Fruit fly (Drosophila melanogaster) whole organism, embryonic: ENCODE data around the gene rogdi.

Source experiments
- CG14014 ChIP-seq: fragments of 200-800 bp; sonication (Bioruptor generic); IDR thresholded peaks from 2 replicates; pipeline ENCODE4 v1.3.6; 2022; ENCODE audit warnings: missing biosample characterization, missing genetic modification characterization
- CG14050 ChIP-seq: fragments of 200-800 bp; sonication (Bioruptor generic); IDR thresholded peaks from 3 replicates; pipeline ENCODE4 v1.3.6; 2022; ENCODE audit warnings: missing biosample characterization, missing genetic modification characterization
- CG1602 ChIP-seq: fragments of 200-800 bp; sonication (Bioruptor generic); optimal IDR thresholded peaks from 3 replicates; lab custom pipeline; 2016; ENCODE audit warnings: missing biosample characterization, missing genetic modification characterization
- CG17328 ChIP-seq: fragments of 200-800 bp; sonication (Bioruptor generic); IDR thresholded peaks from 2 replicates; pipeline ENCODE4 v1.3.6; 2022; ENCODE audit warnings: missing biosample characterization, missing genetic modification characterization
- CG17802 ChIP-seq: fragments of 200-800 bp; sonication (Bioruptor generic); optimal IDR thresholded peaks from 2 replicates; lab custom pipeline; 2018; ENCODE audit warnings: missing biosample characterization, mild to moderate bottlenecking, missing genetic modification characterization, moderate library complexity
- CG17829 ChIP-seq: fragments of 200-800 bp; optimal IDR thresholded peaks from 2 replicates; lab custom pipeline; 2019; ENCODE audit warnings: missing biosample characterization, mild to moderate bottlenecking, missing genetic modification characterization, moderate library complexity
- CG2875 ChIP-seq: fragments of 200-800 bp; sonication (Bioruptor generic); optimal IDR thresholded peaks from 2 replicates; lab custom pipeline; 2017; ENCODE audit warnings: missing biosample characterization, mild to moderate bottlenecking, missing genetic modification characterization, missing genetic modification reagents
- CG2889 ChIP-seq: fragments of 200-800 bp; sonication (Bioruptor generic); IDR thresholded peaks from 3 replicates; pipeline ENCODE4 v1.3.6; 2022; ENCODE audit warnings: missing biosample characterization, missing genetic modification characterization
- CG30403 ChIP-seq: fragments of 200-800 bp; sonication (Bioruptor generic); optimal IDR thresholded peaks from 3 replicates; lab custom pipeline; 2016; ENCODE audit warnings: missing biosample characterization, missing genetic modification characterization
- CG32532 ChIP-seq: fragments of 200-800 bp; sonication (Bioruptor generic); IDR thresholded peaks from 2 replicates; pipeline ENCODE4 v1.3.6; 2022; ENCODE audit warnings: missing biosample characterization, missing genetic modification characterization
- CG4328 ChIP-seq: fragments of 200-800 bp; sonication (Bioruptor generic); optimal IDR thresholded peaks from 3 replicates; lab custom pipeline; 2017; ENCODE audit warnings: missing biosample characterization, missing genetic modification reagents, missing genetic modification characterization
- CG4360 ChIP-seq: fragments of 200-800 bp; sonication (Bioruptor generic); IDR thresholded peaks from 2 replicates; pipeline ENCODE4 v1.3.6; 2022; ENCODE audit warnings: missing biosample characterization, missing genetic modification characterization
- CG4707 ChIP-seq: fragments of 200-800 bp; sonication (Bioruptor generic); optimal IDR thresholded peaks from 2 replicates; lab custom pipeline; 2018; ENCODE audit warnings: missing biosample characterization, mild to moderate bottlenecking, missing genetic modification characterization, moderate library complexity
- CG6272 ChIP-seq: fragments of 200-800 bp; sonication (Bioruptor generic); IDR thresholded peaks from 2 replicates; pipeline ENCODE4 v1.3.6; 2022; ENCODE audit warnings: missing biosample characterization, missing genetic modification characterization
- CG9932 ChIP-seq: fragments of 200-800 bp; sonication (Bioruptor generic); IDR thresholded peaks from 2 replicates; pipeline ENCODE4 v1.3.6; 2022; ENCODE audit warnings: missing biosample characterization, missing genetic modification characterization
- Chrac-16 ChIP-seq: fragments of 200-800 bp; sonication (Bioruptor generic); optimal IDR thresholded peaks from 3 replicates; lab custom pipeline; 2016; ENCODE audit warnings: missing biosample characterization, missing genetic modification characterization
- D ChIP-seq, 2 experiments: fragments of 200-800 bp in 1 of 2; fragments of >200 bp in 1 of 2; sonication (Bioruptor generic) in 1 of 2; optimal IDR thresholded peaks; 2 replicates in 1 of 2; 3 replicates in 1 of 2; lab custom pipeline; 2017; ENCODE audit warnings: mild to moderate bottlenecking in 1 of 2, missing biosample characterization in 1 of 2, missing genetic modification characterization in 1 of 2, missing genetic modification reagents in 1 of 2
- E2f1 ChIP-seq: fragments of 200-800 bp; sonication (Bioruptor generic); IDR thresholded peaks from 2 replicates; pipeline ENCODE4 v1.3.6; 2022; ENCODE audit warnings: missing biosample characterization, missing genetic modification characterization
- ERR ChIP-seq: fragments of 200-800 bp; sonication (Bioruptor generic); optimal IDR thresholded peaks from 2 replicates; lab custom pipeline; 2016; ENCODE audit warnings: missing biosample characterization, missing genetic modification characterization
- Elba2 ChIP-seq: fragments of 200-800 bp; sonication (Bioruptor generic); optimal IDR thresholded peaks from 3 replicates; lab custom pipeline; 2016; ENCODE audit warnings: missing biosample characterization, missing genetic modification characterization
- H2.0 ChIP-seq: fragments of 200-800 bp; sonication (Bioruptor generic); IDR thresholded peaks from 2 replicates; pipeline ENCODE4 v1.3.6; 2022; ENCODE audit warnings: missing biosample characterization, missing genetic modification characterization
- Hand ChIP-seq: fragments of 200-800 bp; sonication (Bioruptor generic); optimal IDR thresholded peaks from 2 replicates; lab custom pipeline; 2017; ENCODE audit warnings: mild to moderate bottlenecking, missing biosample characterization, missing genetic modification reagents, missing genetic modification characterization
- Hr39 ChIP-seq: fragments of >200 bp; optimal IDR thresholded peaks from 2 replicates; lab custom pipeline; 2017
- Hr78 ChIP-seq, 2 experiments: fragments of 200-800 bp in 1 of 2; fragments of >200 bp in 1 of 2; sonication (Bioruptor generic) in 1 of 2; optimal IDR thresholded peaks; 2 replicates each; lab custom pipeline; 2017 to 2019; ENCODE audit warnings: missing biosample characterization in 2 of 2, missing genetic modification characterization in 2 of 2, mild to moderate bottlenecking in 1 of 2, moderate library complexity in 1 of 2
- Nf-YB ChIP-seq: fragments of 200-800 bp; sonication (Bioruptor generic); optimal IDR thresholded peaks from 3 replicates; lab custom pipeline; 2019; ENCODE audit warnings: missing biosample characterization, mild to moderate bottlenecking, missing genetic modification characterization, moderate library complexity
- Nf-YC ChIP-seq: fragments of 200-800 bp; optimal IDR thresholded peaks from 3 replicates; lab custom pipeline; 2019; ENCODE audit warnings: missing biosample characterization, mild to moderate bottlenecking, missing genetic modification characterization, moderate library complexity
- Oaz ChIP-seq: fragments of 200-800 bp; sonication (Bioruptor generic); IDR thresholded peaks from 2 replicates; pipeline ENCODE4 v1.3.6; 2022; ENCODE audit warnings: missing biosample characterization, missing genetic modification characterization
- Ptx1 ChIP-seq: fragments of 200-800 bp; sonication (Bioruptor generic); IDR thresholded peaks from 2 replicates; pipeline ENCODE4 v1.3.6; 2022; ENCODE audit warnings: missing biosample characterization, missing genetic modification characterization
- Rx ChIP-seq: fragments of 200-800 bp; sonication (Bioruptor generic); IDR thresholded peaks from 2 replicates; pipeline ENCODE4 v1.3.6; 2022; ENCODE audit warnings: missing biosample characterization, missing genetic modification characterization
- Taf1 ChIP-seq: fragments of 200-800 bp; sonication (Bioruptor generic); IDR thresholded peaks from 2 replicates; pipeline ENCODE4 v1.3.6; 2022; ENCODE audit warnings: missing biosample characterization, missing genetic modification characterization
- amos ChIP-seq: fragments of 200-800 bp; sonication (Bioruptor generic); IDR thresholded peaks from 2 replicates; pipeline ENCODE4 v1.3.6; 2022; ENCODE audit warnings: missing biosample characterization, missing genetic modification characterization; ENCODE audit not compliant: partially characterized antibody
- chinmo ChIP-seq: fragments of 200-800 bp; sonication (Bioruptor generic); IDR thresholded peaks from 4 replicates; pipeline ENCODE4 v1.3.6; 2022; ENCODE audit warnings: missing biosample characterization, missing genetic modification characterization; ENCODE audit not compliant: partially characterized antibody
- chn ChIP-seq: fragments of 200-800 bp; sonication (Bioruptor generic); optimal IDR thresholded peaks from 2 replicates; lab custom pipeline; 2016; ENCODE audit warnings: missing biosample characterization, missing genetic modification characterization
- ci ChIP-seq: fragments of 200-800 bp; sonication (Bioruptor generic); IDR thresholded peaks from 3 replicates; pipeline ENCODE4 v1.3.6; 2022; ENCODE audit warnings: missing biosample characterization, missing genetic modification characterization
- cwo ChIP-seq: fragments of 200-800 bp; sonication (Bioruptor generic); optimal IDR thresholded peaks from 3 replicates; lab custom pipeline; 2017; ENCODE audit warnings: missing biosample characterization, missing genetic modification characterization, mild to moderate bottlenecking, moderate library complexity, missing genetic modification reagents
- da ChIP-seq: fragments of 200-800 bp; sonication (Bioruptor generic); optimal IDR thresholded peaks from 2 replicates; lab custom pipeline; 2016; ENCODE audit warnings: missing biosample characterization, missing genetic modification characterization
- esg ChIP-seq: fragments of 200-800 bp; sonication (Bioruptor generic); conservative IDR thresholded peaks from 2 replicates; pipeline ENCODE4 v1.3.6; 2022; ENCODE audit warnings: missing biosample characterization, missing genetic modification characterization
- eyg ChIP-seq: fragments of 200-800 bp; sonication (Bioruptor generic); optimal IDR thresholded peaks from 3 replicates; lab custom pipeline; 2016; ENCODE audit warnings: missing biosample characterization, missing genetic modification characterization
- gcm ChIP-seq: fragments of 200-800 bp; sonication (Bioruptor generic); optimal IDR thresholded peaks from 2 replicates; lab custom pipeline; 2019; ENCODE audit warnings: missing biosample characterization, mild to moderate bottlenecking, missing genetic modification characterization, moderate library complexity
- gfzf ChIP-seq: fragments of 200-800 bp; sonication (Bioruptor generic); optimal IDR thresholded peaks from 2 replicates; lab custom pipeline; 2016; ENCODE audit warnings: missing biosample characterization, mild to moderate bottlenecking, missing genetic modification characterization, moderate library complexity
- lov ChIP-seq, 2 experiments: fragments of 200-800 bp in 1 of 2; fragments of >200 bp in 1 of 2; sonication (Bioruptor generic) in 1 of 2; IDR thresholded peaks in 1 of 2; optimal IDR thresholded peaks in 1 of 2; 2 replicates in 1 of 2; 3 replicates in 1 of 2; pipeline versions ENCODE4 v1.3.6 to Lab custom; 2017 to 2022; ENCODE audit warnings: missing biosample characterization in 1 of 2, missing genetic modification characterization in 1 of 2
- mam ChIP-seq: fragments of 200-800 bp; sonication (Bioruptor generic); optimal IDR thresholded peaks from 3 replicates; lab custom pipeline; 2016; ENCODE audit warnings: missing biosample characterization, missing genetic modification characterization
- org-1 ChIP-seq: fragments of 200-800 bp; sonication (Bioruptor generic); optimal IDR thresholded peaks from 2 replicates; lab custom pipeline; 2017; ENCODE audit warnings: missing biosample characterization, missing genetic modification characterization
- pho ChIP-seq: fragments of 200-800 bp; sonication (Bioruptor generic); optimal IDR thresholded peaks from 2 replicates; lab custom pipeline; 2016; ENCODE audit warnings: missing biosample characterization, missing genetic modification characterization
- psq ChIP-seq: fragments of 200-800 bp; sonication (Bioruptor generic); optimal IDR thresholded peaks from 2 replicates; lab custom pipeline; 2017; ENCODE audit warnings: missing biosample characterization, missing genetic modification characterization
- ro ChIP-seq: fragments of 200-800 bp; sonication (Bioruptor generic); IDR thresholded peaks from 2 replicates; pipeline ENCODE4 v1.3.6; 2022; ENCODE audit warnings: missing biosample characterization, missing genetic modification characterization
- sd ChIP-seq: fragments of 200-800 bp; sonication (Bioruptor generic); optimal IDR thresholded peaks from 3 replicates; lab custom pipeline; 2018; ENCODE audit warnings: missing biosample characterization, mild to moderate bottlenecking, missing genetic modification characterization, moderate library complexity
- slbo ChIP-seq: fragments of 200-800 bp; sonication (Bioruptor generic); IDR thresholded peaks from 2 replicates; pipeline ENCODE4 v1.3.6; 2022; ENCODE audit warnings: missing biosample characterization, missing genetic modification characterization
- tgo ChIP-seq: fragments of 200-800 bp; sonication (Bioruptor generic); IDR thresholded peaks from 3 replicates; pipeline ENCODE4 v1.3.6; 2022; ENCODE audit warnings: missing biosample characterization, missing genetic modification characterization

rogdi gene

DNA sequence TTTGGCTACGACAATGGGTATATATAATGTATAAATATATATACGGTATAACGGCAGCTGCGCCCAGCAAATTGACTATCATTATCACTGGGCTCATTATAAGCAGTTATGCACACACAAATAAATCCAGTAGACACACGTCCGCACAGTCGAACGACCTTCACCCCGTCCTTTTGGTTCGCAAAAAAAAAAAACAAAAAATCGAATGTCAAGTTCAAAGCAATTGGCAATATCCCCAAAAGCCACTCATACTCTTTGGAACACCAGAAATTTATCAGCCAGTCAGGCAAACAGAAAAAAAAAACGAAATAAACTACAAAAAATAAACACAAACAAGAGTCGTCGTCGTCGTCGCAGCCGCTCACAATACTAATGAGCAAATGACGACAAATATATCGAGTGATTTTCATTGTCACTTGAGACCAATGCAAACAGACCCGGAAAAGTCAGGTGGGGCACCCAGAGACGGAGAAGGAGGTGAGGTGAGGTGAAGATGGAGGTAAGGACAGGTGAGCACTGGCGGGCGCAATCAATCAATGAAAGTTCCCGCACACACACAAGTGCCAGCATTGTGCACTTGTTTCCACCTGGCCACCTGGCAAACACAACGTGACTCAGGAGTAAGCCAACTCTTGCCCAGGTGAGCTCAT, 44.4 kb upstream of the rogdi start (continued):
- no peak for TF ChIP-seq eyg (GFP tag; lab: Kevin White, UChicago)
- TF ChIP-seq H2.0 (GFP tag; lab: Robert Waterston, UW) = peak; percentile 21; the same call in 1 of the 2 replicates
- no peak for TF ChIP-seq Oaz
- peak; percentile 30 for TF ChIP-seq CG2875 (GFP tag; lab: Kevin White, UChicago)
- TF ChIP-seq slbo (GFP tag; lab: Robert Waterston, UW) = peak; percentile 57
- TF ChIP-seq CG32532 (GFP tag; lab: Robert Waterston, UW) = peak; percentile 54
- no peak for TF ChIP-seq lov (optimal IDR thresholded peaks at IDR 0.05; lab: Kevin White, UChicago)
- no peak for TF ChIP-seq lov (GFP tag; IDR thresholded peaks at IDR 0.05; lab: Robert Waterston, UW)
- no peak for TF ChIP-seq Elba2 (GFP tag; lab: Kevin White, UChicago)
- TF ChIP-seq CG2889 (GFP tag; lab: Robert Waterston, UW) = no peak
- TF ChIP-seq CG14014 = peak; percentile 29
- no peak for TF ChIP-seq Chrac-16 (GFP tag; lab: Kevin White, UChicago)
- no peak for TF ChIP-seq CG6272 (GFP tag; lab: Robert Waterston, UW)
- no peak for TF ChIP-seq Rx (GFP tag; lab: Robert Waterston, UW)
- TF ChIP-seq ERR (GFP tag; lab: Kevin White, UChicago) = peak; percentile 12
- TF ChIP-seq CG30403 (GFP tag; lab: Kevin White, UChicago) = no peak
- no peak for TF ChIP-seq mam (GFP tag; lab: Kevin White, UChicago)
- 0 out of 4 replicates have a peak, but pooled peaks have one; percentile 16 for TF ChIP-seq chinmo (GFP tag; lab: Robert Waterston, UW)
- TF ChIP-seq psq = no peak
- TF ChIP-seq CG1602 = no peak
- no peak for TF ChIP-seq D (optimal IDR thresholded peaks at IDR 0.05; lab: Kevin White, UChicago)
- no peak for TF ChIP-seq D (GFP tag; optimal IDR thresholded peaks at IDR 0.05; lab: Kevin White, UChicago)
- TF ChIP-seq esg (GFP tag; lab: Robert Waterston, UW) = 0 out of 2 replicates have a peak, but pooled peaks have one; percentile 9
- TF ChIP-seq E2f1 (GFP tag; lab: Robert Waterston, UW) = 0 out of 2 replicates have a peak, but pooled peaks have one; percentile 12
- 0 out of 2 replicates have a peak, but pooled peaks have one; percentile 23 for TF ChIP-seq CG17328 (GFP tag; lab: Robert Waterston, UW)
- no peak for TF ChIP-seq Hr39
- no peak for TF ChIP-seq da
- no peak for TF ChIP-seq CG17829
- no peak for TF ChIP-seq cwo (GFP tag; lab: Kevin White, UChicago)
- no peak for TF ChIP-seq CG17802 (tag; lab: Kevin White, UChicago)
- peak; percentile 34; the same call in 1 of the 3 replicates for TF ChIP-seq tgo
- TF ChIP-seq gcm = no peak
- TF ChIP-seq Nf-YB = no peak
- no peak for TF ChIP-seq ro (GFP tag; lab: Robert Waterston, UW)
- no peak for TF ChIP-seq Hand
- no peak for TF ChIP-seq CG4328 (GFP tag; lab: Kevin White, UChicago)
- TF ChIP-seq CG4360 (GFP tag; lab: Robert Waterston, UW) = no peak
- TF ChIP-seq CG14050 (GFP tag; lab: Robert Waterston, UW) = 0 out of 3 replicates have a peak, but pooled peaks have one; percentile 19
- TF ChIP-seq gfzf = no peak
- TF ChIP-seq sd (tag; lab: Kevin White, UChicago) = peak; percentile 91
- peak; percentile 45 for TF ChIP-seq Ptx1 (GFP tag; lab: Robert Waterston, UW)
- no peak for TF ChIP-seq org-1 (GFP tag; lab: Kevin White, UChicago)
- no peak for TF ChIP-seq Nf-YC (tag; lab: Kevin White, UChicago)
- TF ChIP-seq CG9932 (GFP tag; lab: Robert Waterston, UW) = peak; percentile 64
- no peak for TF ChIP-seq pho
- TF ChIP-seq CG4707 (GFP tag; lab: Kevin White, UChicago) = no peak
- TF ChIP-seq amos = no peak
- TF ChIP-seq chn (GFP tag; lab: Kevin White, UChicago) = no peak
- TF ChIP-seq Hr78 (GFP tag; optimal IDR thresholded peaks at IDR 0.05; lab: Kevin White, UChicago) = no peak
- TF ChIP-seq ci (GFP tag; lab: Robert Waterston, UW) = 0 out of 3 replicates have a peak, but pooled peaks have one; percentile 26
- peak; percentile 47; the same call in 1 of the 2 replicates for TF ChIP-seq Taf1 (GFP tag; lab: Robert Waterston, UW)
